Fruit fly (Drosophila melanogaster) S2 (cell line): ENCODE data around the gene mld.

Experiments
- CG8478 ChIP-seq: fragments of >200 bp; optimal IDR thresholded peaks from 2 replicates; lab custom pipeline; 2018
- CTCF ChIP-seq, 2 experiments: fragments of >200 bp; optimal IDR thresholded peaks; 2 replicates each; lab custom pipeline; 2018

DNA sequence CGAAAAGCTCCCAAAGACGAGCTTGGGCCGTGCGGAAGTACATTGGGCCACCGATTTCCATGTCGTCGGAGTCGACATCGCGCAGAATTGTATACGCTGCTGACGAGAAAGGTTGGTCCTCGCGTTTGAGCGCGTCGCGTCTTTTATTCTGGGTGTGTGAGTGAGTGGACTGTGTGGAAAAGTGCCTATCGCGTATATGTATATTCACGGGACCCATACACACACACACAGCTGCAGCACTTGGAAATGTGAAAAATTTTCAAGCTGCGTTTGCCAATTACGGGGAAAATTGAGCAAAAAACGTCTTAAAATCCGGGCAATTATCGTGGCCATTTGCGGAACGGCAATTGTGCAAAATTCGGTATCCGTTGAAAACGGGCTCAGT, 77.0 kb downstream of the mld start, which contains the start of gene slo:
- no peak for TF ChIP-seq CTCF (optimal IDR thresholded peaks at IDR 0.05; lab: Kevin White, UChicago)
- TF ChIP-seq CG8478: no peak
